Worm (Caenorhabditis elegans): Measurements from ENCODE around the gene acr-3.

ce11 chrX:6662267-6662666 is 47.1 kb upstream of the acr-3 start:
- no peak for TF ChIP-seq ama-1 (optimal IDR thresholded peaks at IDR 0.05)
- no peak for TF ChIP-seq flt-1 (GFP tag; IDR thresholded peaks at IDR 0.05)
